Worm (Caenorhabditis elegans): ENCODE measurements around the gene F18E9.8.
"Not testable (repeated sequence)": the region's sequence is repeated elsewhere in the genome, so short reads cannot be mapped to it uniquely, and the experiment has no call there.

ce11 chrX:8538262-8538776 lies 43.0 kb downstream of the F18E9.8 start, which contains the start of the genes nspc-4 and nspc-5:
- not testable (repeated sequence) for TF ChIP-seq elt-3 (tag; optimal IDR thresholded peaks at IDR 0.05); nhr-28 (tag; optimal IDR thresholded peaks at IDR 0.05); bed-3 (GFP tag; optimal IDR thresholded peaks at IDR 0.05); unc-39 (tag; optimal IDR thresholded peaks at IDR 0.05); unc-62 (GFP tag; optimal IDR thresholded peaks at IDR 0.05); ztf-11 (tag; optimal IDR thresholded peaks at IDR 0.05)

Measured in whole organism, mixed stage, embryonic.